Worm (Caenorhabditis elegans) whole organism, L4 larva: ENCODE results near the gene toc-1.

Source experiments
- F26F4.8 ChIP-seq: fragments of 200-800 bp; sonication (Bioruptor generic); conservative IDR thresholded peaks from 2 replicates; pipeline ENCODE4 v1.3.6; 2022; ENCODE audit warnings: missing genetic modification characterization, missing compliant biosample characterization
- F37D6.2 ChIP-seq: sonication (generic microtip); optimal IDR thresholded peaks from 2 replicates; lab custom pipeline; 2016; ENCODE audit warnings: mild to moderate bottlenecking, missing genetic modification characterization, missing compliant biosample characterization
- Y105C5A.15 ChIP-seq: fragments of 200-800 bp; sonication (Bioruptor generic); IDR thresholded peaks from 2 replicates; pipeline ENCODE4 v1.3.6; 2022; ENCODE audit warnings: missing genetic modification characterization, missing compliant biosample characterization
- Y48G9A.11 ChIP-seq: fragments of 200-800 bp; sonication (Bioruptor generic); IDR thresholded peaks from 2 replicates; pipeline ENCODE4 v1.3.6; 2022; ENCODE audit warnings: missing genetic modification reagents, missing genetic modification characterization, missing compliant biosample characterization
- Y5F2A.4 ChIP-seq: fragments of 200-800 bp; sonication (Bioruptor generic); optimal IDR thresholded peaks from 2 replicates; lab custom pipeline; 2018; ENCODE audit warnings: mild to moderate bottlenecking, missing genetic modification characterization, missing compliant biosample characterization
- Y75B8A.6 ChIP-seq: fragments of 200-800 bp; sonication (Bioruptor generic); IDR thresholded peaks from 2 replicates; pipeline ENCODE4 v1.3.6; 2022; ENCODE audit warnings: missing genetic modification reagents, missing genetic modification characterization, missing compliant biosample characterization
- ZK337.2 ChIP-seq: fragments of 200-800 bp; sonication (Bioruptor generic); IDR thresholded peaks from 2 replicates; pipeline ENCODE4 v1.3.6; 2022; ENCODE audit warnings: missing genetic modification reagents, missing genetic modification characterization, missing compliant biosample characterization
- ZK546.5 ChIP-seq, 2 experiments: sonication (generic microtip); optimal IDR thresholded peaks; 2 replicates each; lab custom pipeline; 2017; ENCODE audit warnings: missing biosample characterization in 2 of 2, missing genetic modification characterization in 2 of 2
- ama-1 ChIP-seq: fragments of 150-350 bp; optimal IDR thresholded peaks from 2 replicates; lab custom pipeline; 2014; ENCODE audit warnings: inconsistent platforms, mixed read lengths
- attf-4 ChIP-seq: sonication (generic microtip); optimal IDR thresholded peaks from 3 replicates; lab custom pipeline; 2017; ENCODE audit warnings: missing biosample characterization, missing genetic modification characterization
- ceh-28 ChIP-seq: fragments of 150-350 bp; optimal IDR thresholded peaks from 2 replicates; lab custom pipeline; 2014; ENCODE audit warnings: missing biosample characterization, missing genetic modification reagents, missing genetic modification characterization
- ceh-44 ChIP-seq: fragments of 200-800 bp; sonication (Bioruptor generic); IDR thresholded peaks from 2 replicates; pipeline ENCODE4 v1.3.6; 2022; ENCODE audit warnings: missing genetic modification reagents, missing genetic modification characterization, missing compliant biosample characterization
- ceh-62 ChIP-seq: sonication (generic microtip); optimal IDR thresholded peaks from 2 replicates; lab custom pipeline; 2017; ENCODE audit warnings: missing biosample characterization, missing genetic modification characterization
- ceh-82 ChIP-seq: sonication (generic microtip); optimal IDR thresholded peaks from 2 replicates; lab custom pipeline; 2017; ENCODE audit warnings: missing biosample characterization, missing genetic modification characterization
- ces-1 ChIP-seq: fragments of 150-350 bp; sonication (generic microtip); optimal IDR thresholded peaks from 4 replicates; lab custom pipeline; 2014; ENCODE audit warnings: missing biosample characterization, missing genetic modification reagents, missing genetic modification characterization
- cey-2 ChIP-seq: sonication (generic microtip); optimal IDR thresholded peaks from 3 replicates; lab custom pipeline; 2017; ENCODE audit warnings: missing genetic modification characterization, mild to moderate bottlenecking, missing compliant biosample characterization, antibody characterized with exemption, borderline replicate concordance; ENCODE audit not compliant: insufficient read depth
- ctbp-1 ChIP-seq: fragments of 200-800 bp; sonication (Bioruptor generic); IDR thresholded peaks from 2 replicates; pipeline ENCODE4 v1.3.6; 2022; ENCODE audit warnings: missing genetic modification reagents, missing genetic modification characterization, missing compliant biosample characterization
- daf-12 ChIP-seq: fragments of 150-350 bp; optimal IDR thresholded peaks from 2 replicates; lab custom pipeline; 2014; ENCODE audit warnings: missing biosample characterization, missing genetic modification reagents, missing genetic modification characterization
- daf-19 ChIP-seq: fragments of 200-800 bp; sonication (Bioruptor generic); conservative IDR thresholded peaks from 2 replicates; pipeline ENCODE4 v1.3.6; 2022; ENCODE audit warnings: missing genetic modification characterization, missing compliant biosample characterization
- dpl-1 ChIP-seq: fragments of 150-350 bp; optimal IDR thresholded peaks from 2 replicates; lab custom pipeline; 2014; ENCODE audit warnings: missing biosample characterization, missing genetic modification reagents, missing genetic modification characterization
- egl-43 ChIP-seq: fragments of 200-800 bp; sonication (Bioruptor generic); IDR thresholded peaks from 2 replicates; pipeline ENCODE4 v1.3.6; 2022; ENCODE audit warnings: missing genetic modification reagents, missing genetic modification characterization, missing compliant biosample characterization
- fkh-10 ChIP-seq: fragments of 150-350 bp; optimal IDR thresholded peaks from 2 replicates; lab custom pipeline; 2014; ENCODE audit warnings: missing biosample characterization, missing genetic modification reagents, missing genetic modification characterization
- fos-1 ChIP-seq: fragments of 150-350 bp; optimal IDR thresholded peaks from 2 replicates; lab custom pipeline; 2014; ENCODE audit warnings: missing biosample characterization, missing genetic modification characterization
- hif-1 ChIP-seq, 2 experiments: sonication (generic microtip); optimal IDR thresholded peaks; 2 replicates each; lab custom pipeline; 2016 to 2017; ENCODE audit warnings: missing compliant biosample characterization in 2 of 2, missing genetic modification characterization in 2 of 2, missing genetic modification reagents in 2 of 2, missing genotype in 2 of 2, mild to moderate bottlenecking in 1 of 2
- hmg-1.1 ChIP-seq: fragments of 200-800 bp; sonication (Bioruptor generic); IDR thresholded peaks from 2 replicates; pipeline ENCODE4 v1.3.6; 2022; ENCODE audit warnings: missing genetic modification reagents, missing genetic modification characterization, missing compliant biosample characterization
- lin-1 ChIP-seq: fragments of 200-800 bp; sonication (Bioruptor generic); IDR thresholded peaks from 2 replicates; pipeline ENCODE4 v1.3.6; 2022; ENCODE audit warnings: missing genetic modification reagents, missing genetic modification characterization, missing compliant biosample characterization
- lin-13 ChIP-seq: fragments of 150-350 bp; optimal IDR thresholded peaks from 2 replicates; lab custom pipeline; 2014; ENCODE audit warnings: missing biosample characterization, missing genetic modification reagents, missing genetic modification characterization
- lin-29 ChIP-seq: fragments of 200-800 bp; sonication (Bioruptor generic); IDR thresholded peaks from 2 replicates; pipeline ENCODE4 v1.3.6; 2022; ENCODE audit warnings: missing genetic modification reagents, missing genetic modification characterization, missing compliant biosample characterization
- lin-38 ChIP-seq: fragments of 200-800 bp; sonication (Bioruptor generic); IDR thresholded peaks from 2 replicates; pipeline ENCODE4 v1.3.6; 2022; ENCODE audit warnings: missing genetic modification reagents, missing genetic modification characterization, missing compliant biosample characterization
- lin-39 ChIP-seq: fragments of 150-350 bp; optimal IDR thresholded peaks from 2 replicates; lab custom pipeline; 2014; ENCODE audit warnings: missing biosample characterization, missing genetic modification reagents, missing genetic modification characterization
- madf-9 ChIP-seq: fragments of 200-800 bp; sonication (Bioruptor generic); conservative IDR thresholded peaks from 2 replicates; pipeline ENCODE4 v1.3.6; 2022; ENCODE audit warnings: missing genetic modification reagents, missing genetic modification characterization, missing compliant biosample characterization
- mep-1 ChIP-seq: fragments of 150-350 bp; sonication (generic microtip); optimal IDR thresholded peaks from 3 replicates; lab custom pipeline; 2014; ENCODE audit warnings: missing biosample characterization, missing genetic modification characterization
- mes-2 ChIP-seq: sonication (generic microtip); optimal IDR thresholded peaks from 2 replicates; lab custom pipeline; 2016; ENCODE audit warnings: missing genotype, mild to moderate bottlenecking, missing genetic modification characterization, missing compliant biosample characterization; ENCODE audit not compliant: poor library complexity, severe bottlenecking
- nhr-10 ChIP-seq: fragments of 150-350 bp; optimal IDR thresholded peaks from 2 replicates; lab custom pipeline; 2014; ENCODE audit warnings: missing biosample characterization, missing genetic modification characterization
- nhr-102 ChIP-seq: sonication (generic microtip); optimal IDR thresholded peaks from 2 replicates; lab custom pipeline; 2016; ENCODE audit warnings: mild to moderate bottlenecking, missing genetic modification characterization, moderate library complexity, missing compliant biosample characterization
- nhr-11 ChIP-seq: fragments of 150-350 bp; optimal IDR thresholded peaks from 2 replicates; lab custom pipeline; 2014; ENCODE audit warnings: missing biosample characterization, missing genetic modification characterization
- nhr-111 ChIP-seq: fragments of 200-800 bp; sonication (Bioruptor generic); optimal IDR thresholded peaks from 2 replicates; lab custom pipeline; 2018; ENCODE audit warnings: mild to moderate bottlenecking, missing genetic modification characterization, missing compliant biosample characterization
- nhr-237 ChIP-seq: sonication (generic microtip); optimal IDR thresholded peaks from 2 replicates; lab custom pipeline; 2017; ENCODE audit warnings: missing biosample characterization, missing genetic modification characterization
- nhr-25 ChIP-seq: sonication (generic microtip); optimal IDR thresholded peaks from 2 replicates; lab custom pipeline; 2017; ENCODE audit warnings: missing genetic modification characterization, mild to moderate bottlenecking, missing compliant biosample characterization, antibody characterized with exemption, moderate library complexity, borderline replicate concordance; ENCODE audit not compliant: insufficient read depth
- nhr-28 ChIP-seq: fragments of 150-350 bp; optimal IDR thresholded peaks from 2 replicates; lab custom pipeline; 2014; ENCODE audit warnings: missing biosample characterization, missing genetic modification characterization
- nhr-48 ChIP-seq: sonication (generic microtip); optimal IDR thresholded peaks from 2 replicates; lab custom pipeline; 2016; ENCODE audit warnings: mild to moderate bottlenecking, missing genetic modification characterization, missing compliant biosample characterization
- nhr-76 ChIP-seq: fragments of 150-350 bp; optimal IDR thresholded peaks from 2 replicates; lab custom pipeline; 2014; ENCODE audit warnings: missing biosample characterization, missing genetic modification characterization
- sdz-12 ChIP-seq: fragments of 200-800 bp; sonication (Bioruptor generic); optimal IDR thresholded peaks from 2 replicates; lab custom pipeline; 2018; ENCODE audit warnings: mild to moderate bottlenecking, missing genetic modification characterization, missing compliant biosample characterization
- skn-1 ChIP-seq: fragments of 150-350 bp; optimal IDR thresholded peaks from 2 replicates; lab custom pipeline; 2014; ENCODE audit warnings: missing biosample characterization, missing genetic modification characterization
- snpc-1.2 ChIP-seq: fragments of 200-800 bp; sonication (Bioruptor generic); IDR thresholded peaks from 2 replicates; pipeline ENCODE4 v1.3.6; 2022; ENCODE audit warnings: missing genetic modification reagents, missing genetic modification characterization, missing compliant biosample characterization
- snpc-4 ChIP-seq: fragments of 150-350 bp; optimal IDR thresholded peaks from 2 replicates; lab custom pipeline; 2014; ENCODE audit warnings: missing biosample characterization, missing genetic modification characterization
- spr-1 ChIP-seq: sonication (generic microtip); optimal IDR thresholded peaks from 2 replicates; lab custom pipeline; 2016; ENCODE audit warnings: mild to moderate bottlenecking, missing genetic modification characterization, missing compliant biosample characterization
- tag-97 ChIP-seq: fragments of 200-800 bp; sonication (Bioruptor generic); IDR thresholded peaks from 2 replicates; pipeline ENCODE4 v1.3.6; 2022; ENCODE audit warnings: missing genetic modification characterization, missing compliant biosample characterization
- zfp-2 ChIP-seq: sonication (generic microtip); optimal IDR thresholded peaks from 2 replicates; lab custom pipeline; 2016; ENCODE audit warnings: mild to moderate bottlenecking, missing genetic modification characterization, missing compliant biosample characterization
- zip-11 ChIP-seq: fragments of 200-800 bp; sonication (Bioruptor generic); IDR thresholded peaks from 2 replicates; pipeline ENCODE4 v1.3.6; 2022; ENCODE audit warnings: missing genetic modification characterization, missing compliant biosample characterization
- ztf-11 ChIP-seq: fragments of 150-350 bp; optimal IDR thresholded peaks from 2 replicates; lab custom pipeline; 2014; ENCODE audit warnings: missing biosample characterization, missing genetic modification characterization
- ztf-7 ChIP-seq: fragments of 150-350 bp; optimal IDR thresholded peaks from 2 replicates; lab custom pipeline; 2014; ENCODE audit warnings: missing biosample characterization, missing genetic modification characterization

The toc-1 gene

DNA sequence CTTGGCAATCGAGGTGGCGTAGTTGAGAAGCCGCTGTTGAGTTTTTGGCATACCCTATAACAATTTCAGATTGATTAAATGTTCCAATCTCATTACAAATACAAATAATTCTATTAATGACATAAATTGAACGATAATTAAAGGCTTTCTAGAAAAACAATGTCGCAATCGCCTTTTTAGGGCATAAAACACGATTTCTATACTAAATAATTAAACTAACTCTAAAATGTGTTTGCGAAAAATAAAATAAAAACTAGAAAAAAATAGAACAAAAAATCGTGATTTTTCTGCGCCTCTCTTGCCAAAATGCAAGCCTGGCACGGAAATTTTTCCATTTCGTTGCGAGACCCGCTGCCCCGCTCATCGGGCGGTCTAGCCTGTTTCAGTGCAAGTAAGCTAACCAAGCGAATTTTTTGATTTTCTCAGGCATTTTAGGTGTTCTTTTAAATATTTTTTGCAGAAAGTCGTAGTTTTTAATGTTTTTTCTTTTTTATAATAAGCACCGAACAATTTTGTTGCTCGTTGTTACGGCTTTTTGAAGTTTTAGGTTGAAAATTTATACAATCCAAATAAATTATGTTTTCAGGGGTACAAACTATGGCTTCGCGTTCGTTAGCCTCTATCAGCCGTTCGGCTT lies 47.1 kb upstream of the toc-1 start, which contains the start of the genes C34E10.12, C34E10.10 and atp-2 (continued):
- peak; percentile 88 for TF ChIP-seq ama-1
- peak; percentile 82 for TF ChIP-seq nhr-28 (tag; lab: Kevin White, UChicago)
- TF ChIP-seq ceh-44 (GFP tag; lab: Robert Waterston, UW), result no peak
- no peak for TF ChIP-seq snpc-4 (tag; lab: Kevin White, UChicago)
- TF ChIP-seq lin-38, result peak; percentile 78
- TF ChIP-seq tag-97, result no peak
- TF ChIP-seq lin-13 (GFP tag; lab: Kevin White, UChicago), result peak; percentile 76
- TF ChIP-seq F26F4.8 (GFP tag; lab: Robert Waterston, UW), result no peak
- no peak for TF ChIP-seq sdz-12
- TF ChIP-seq nhr-25 (tag; lab: Kevin White, UChicago), result peak; percentile 22
- TF ChIP-seq zip-11 (GFP tag; lab: Robert Waterston, UW), result no peak
- TF ChIP-seq spr-1, result peak; percentile 52
- peak; percentile 66 for TF ChIP-seq fkh-10 (GFP tag; lab: Kevin White, UChicago)
- no peak for TF ChIP-seq ceh-62 (tag; lab: Kevin White, UChicago)
- TF ChIP-seq skn-1, result no peak
- TF ChIP-seq nhr-48 (tag; lab: Kevin White, UChicago), result no peak
- TF ChIP-seq lin-39 (tag; lab: Kevin White, UChicago), result no peak
- TF ChIP-seq F37D6.2 (tag; lab: Kevin White, UChicago), result peak; percentile 52
- no peak for TF ChIP-seq cey-2 (tag; lab: Kevin White, UChicago)
- TF ChIP-seq hmg-1.1 (GFP tag; lab: Robert Waterston, UW), result peak; percentile 69
- no peak for TF ChIP-seq Y105C5A.15 (GFP tag; lab: Robert Waterston, UW)
- TF ChIP-seq mes-2 (tag; lab: Kevin White, UChicago), result peak; percentile 93
- TF ChIP-seq nhr-10 (tag; lab: Kevin White, UChicago), result no peak
- no peak for TF ChIP-seq lin-1 (GFP tag; lab: Robert Waterston, UW)
- no peak for TF ChIP-seq ztf-7
- no peak for TF ChIP-seq daf-12 (tag; lab: Kevin White, UChicago)
- peak; percentile 51 for TF ChIP-seq nhr-102 (tag; lab: Kevin White, UChicago)
- no peak for TF ChIP-seq nhr-111 (GFP tag; lab: Kevin White, UChicago)
- no peak for TF ChIP-seq fos-1 (tag; lab: Kevin White, UChicago)
- TF ChIP-seq nhr-11, result peak; percentile 91
- no peak for TF ChIP-seq ZK546.5 (tag; optimal IDR thresholded peaks at IDR 0.05; lab: Kevin White, UChicago)
- TF ChIP-seq Y75B8A.6 (GFP tag; lab: Robert Waterston, UW), result no peak
- TF ChIP-seq attf-4 (tag; lab: Kevin White, UChicago), result no peak
- no peak for TF ChIP-seq ztf-11 (tag; lab: Kevin White, UChicago)
- no peak for TF ChIP-seq snpc-1.2 (GFP tag; lab: Robert Waterston, UW)
- TF ChIP-seq mep-1 (tag; lab: Kevin White, UChicago), result peak; percentile 95
- no peak for TF ChIP-seq egl-43
- no peak for TF ChIP-seq Y5F2A.4 (GFP tag; lab: Kevin White, UChicago)
- no peak for TF ChIP-seq ctbp-1
- TF ChIP-seq nhr-76, result no peak
- TF ChIP-seq daf-19, result no peak
- no peak for TF ChIP-seq ceh-82
- TF ChIP-seq hif-1 (tag; optimal IDR thresholded peaks at IDR 0.05; lab: Kevin White, UChicago), result peak in 1 of 2 experiments; percentile 77
- peak; percentile 23 for TF ChIP-seq ces-1 (GFP tag; lab: Kevin White, UChicago)
- peak; percentile 81 for TF ChIP-seq dpl-1
- TF ChIP-seq ZK337.2 (GFP tag; lab: Robert Waterston, UW), result no peak
- no peak for TF ChIP-seq zfp-2 (tag; lab: Kevin White, UChicago)
- TF ChIP-seq lin-29 (GFP tag; lab: Robert Waterston, UW), result no peak
- no peak for TF ChIP-seq nhr-237 (tag; lab: Kevin White, UChicago)
- no peak for TF ChIP-seq madf-9 (GFP tag; lab: Robert Waterston, UW)
- no peak for TF ChIP-seq Y48G9A.11 (GFP tag; lab: Robert Waterston, UW)
- TF ChIP-seq ceh-28 (tag; lab: Kevin White, UChicago), result no peak
